Worm (Caenorhabditis elegans): ENCODE measurements around the gene elc-1.

elc-1 gene

ce11 chrIII:1418709-1419108 lies 1.7 kb upstream of the elc-1 start (continued):
- TF ChIP-seq sup-37 (GFP tag; optimal IDR thresholded peaks at IDR 0.05) (peak; percentile 72), nhr-85 (tag) (peak; percentile 93), lsy-2 (tag; optimal IDR thresholded peaks at IDR 0.05) (peak; percentile 99), mep-1 (tag; optimal IDR thresholded peaks at IDR 0.05) (peak; percentile 66), ceh-82 (tag; optimal IDR thresholded peaks at IDR 0.05) (peak; percentile 85 to 97 (median 86)), ces-1 (GFP tag; optimal IDR thresholded peaks at IDR 0.05) (no peak), ceh-8 (GFP tag; optimal IDR thresholded peaks at IDR 0.05) (peak; percentile 12), unc-30 (tag; optimal IDR thresholded peaks at IDR 0.05) (no peak), dsc-1 (tag; optimal IDR thresholded peaks at IDR 0.05) (peak; percentile 89), dpl-1 (GFP tag; optimal IDR thresholded peaks at IDR 0.05) (peak; percentile 65 to 79 (median 79)), lin-35 (GFP tag; optimal IDR thresholded peaks at IDR 0.05) (peak; percentile 82 to 89), nhr-47 (tag; optimal IDR thresholded peaks at IDR 0.05) (peak; percentile 93), egl-13 (tag; optimal IDR thresholded peaks at IDR 0.05) (peak; percentile 77), mef-2 (tag; optimal IDR thresholded peaks at IDR 0.05) (no peak), aly-2 (tag; optimal IDR thresholded peaks at IDR 0.05) (peak; percentile 15), isw-1 (GFP tag; IDR thresholded peaks at IDR 0.05) (peak; percentile 89), efl-1 (optimal IDR thresholded peaks at IDR 0.05) (peak; percentile 85 to 92), efl-1 (GFP tag; optimal IDR thresholded peaks at IDR 0.05 in 1 of 2) (peak; percentile 76 to 97), mdl-1 (tag; optimal IDR thresholded peaks at IDR 0.05) (peak in 1 of 2 experiments; percentile 89), blmp-1 (tag; optimal IDR thresholded peaks at IDR 0.05) (peak; percentile 28), tlp-1 (tag; optimal IDR thresholded peaks at IDR 0.05) (no peak), pax-3 (tag; optimal IDR thresholded peaks at IDR 0.05) (peak; percentile 83), rnt-1 (tag; optimal IDR thresholded peaks at IDR 0.05) (no peak), nhr-12 (tag; optimal IDR thresholded peaks at IDR 0.05) (no peak), lir-3 (tag; optimal IDR thresholded peaks at IDR 0.05; ENCODE audit: poor library complexity) (no peak), xbp-1 (tag; optimal IDR thresholded peaks at IDR 0.05) (peak; percentile 87), pag-3 (tag; optimal IDR thresholded peaks at IDR 0.05; ENCODE audit: borderline replicate concordance, insufficient read depth) (no peak), ceh-88 (GFP tag; IDR thresholded peaks at IDR 0.05) (no peak), nhr-90 (tag; optimal IDR thresholded peaks at IDR 0.05; ENCODE audit: poor library complexity) (peak; percentile 85), efl-3 (GFP tag; optimal IDR thresholded peaks at IDR 0.05) (no peak), nhr-11 (tag; optimal IDR thresholded peaks at IDR 0.05) (no peak), nhr-20 (tag; optimal IDR thresholded peaks at IDR 0.05) (peak; percentile 87), lin-14 (GFP tag; optimal IDR thresholded peaks at IDR 0.05) (peak; percentile 90), irx-1 (tag; optimal IDR thresholded peaks at IDR 0.05) (peak; percentile 69), vab-15 (tag; optimal IDR thresholded peaks at IDR 0.05) (peak; percentile 33), fkh-10 (GFP tag; optimal IDR thresholded peaks at IDR 0.05) (peak; percentile 62), ama-1 (optimal IDR thresholded peaks at IDR 0.05) (peak; percentile 80), elt-2 (tag; optimal IDR thresholded peaks at IDR 0.05) (peak; percentile 53), egl-27 (tag; optimal IDR thresholded peaks at IDR 0.05) (no peak), snpc-4 (tag; optimal IDR thresholded peaks at IDR 0.05) (peak; percentile 34), nhr-28 (tag; optimal IDR thresholded peaks at IDR 0.05) (no peak), jun-1 (tag; optimal IDR thresholded peaks at IDR 0.05) (peak; percentile 85), hpl-2 (GFP tag; optimal IDR thresholded peaks at IDR 0.05) (peak; percentile 70), unc-62 (GFP tag; optimal IDR thresholded peaks at IDR 0.05) (no peak), fkh-4 (tag; optimal IDR thresholded peaks at IDR 0.05; ENCODE audit: borderline replicate concordance) (peak; percentile 28), hlh-4 (tag; optimal IDR thresholded peaks at IDR 0.05) (no peak), Y116A8C.19 (tag; optimal IDR thresholded peaks at IDR 0.05; ENCODE audit: borderline replicate concordance) (no peak), ztf-11 (tag; optimal IDR thresholded peaks at IDR 0.05) (peak in 1 of 2 experiments; percentile 73), skn-1 (tag; optimal IDR thresholded peaks at IDR 0.05) (peak; percentile 87), C34B4.2 (tag; optimal IDR thresholded peaks at IDR 0.05) (peak; percentile 96), grh-1 (GFP tag; IDR thresholded peaks at IDR 0.05) (peak; percentile 86), lin-13 (GFP tag; optimal IDR thresholded peaks at IDR 0.05) (peak; percentile 97), ets-5 (GFP tag; IDR thresholded peaks at IDR 0.05) (no peak)

All from whole organism, L1 larva.